Fruit fly (Drosophila melanogaster): ENCODE results near the gene CG34355.

CG34355 gene

DNA sequence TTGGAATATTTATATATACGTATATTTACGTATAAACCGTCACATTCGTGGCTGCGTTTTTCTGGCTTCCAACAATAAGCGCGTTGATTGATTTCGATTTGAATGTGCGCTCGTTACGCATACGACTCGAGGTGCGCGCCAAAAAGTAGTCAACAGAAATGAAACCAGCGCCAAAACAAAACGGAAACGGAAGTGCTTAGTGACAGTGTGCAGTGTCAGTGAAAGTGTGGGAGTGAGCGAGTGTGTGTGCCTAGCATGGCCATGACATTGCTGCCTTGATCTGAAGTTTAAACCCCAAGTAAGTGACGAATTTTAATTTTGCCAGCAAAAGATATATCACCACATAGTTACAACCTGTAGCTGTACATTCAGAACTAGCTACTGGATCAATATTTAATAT, at the start of gene CG34355 (continued):
- TF ChIP-seq CG13296 (GFP tag; optimal IDR thresholded peaks at IDR 0.05), result no peak
- no peak for TF ChIP-seq CG3838 (GFP tag; optimal IDR thresholded peaks at IDR 0.05)
- TF ChIP-seq Dfd (GFP tag; optimal IDR thresholded peaks at IDR 0.05), result no peak
- TF ChIP-seq lov (optimal IDR thresholded peaks at IDR 0.05), result no peak
- TF ChIP-seq lov (GFP tag; IDR thresholded peaks at IDR 0.05), result 0 out of 3 replicates have a peak, but pooled peaks have one; percentile 14
- TF ChIP-seq Neu2 (GFP tag; optimal IDR thresholded peaks at IDR 0.05; ENCODE audit: borderline replicate concordance), result no peak
- no peak for TF ChIP-seq phol (tag; optimal IDR thresholded peaks at IDR 0.05)
- TF ChIP-seq pros (GFP tag; optimal IDR thresholded peaks at IDR 0.05), result no peak
- TF ChIP-seq row (GFP tag; IDR thresholded peaks at IDR 0.05), result no peak
- TF ChIP-seq Abd-B (GFP tag; optimal IDR thresholded peaks at IDR 0.05), result no peak
- peak; percentile 86 for TF ChIP-seq HLHmδ (GFP tag; optimal IDR thresholded peaks at IDR 0.05)
- no peak for TF ChIP-seq CG14710 (tag; optimal IDR thresholded peaks at IDR 0.05)
- TF ChIP-seq CG8290 (GFP tag; optimal IDR thresholded peaks at IDR 0.05), result no peak
- peak in 1 of 2 experiments; percentile 45 for TF ChIP-seq CG8290 (tag; optimal IDR thresholded peaks at IDR 0.05)
- no peak for TF ChIP-seq CG1792 (GFP tag; optimal IDR thresholded peaks at IDR 0.05)
- no peak for TF ChIP-seq CG11560 (tag; IDR thresholded peaks at IDR 0.05)
- no peak for TF ChIP-seq CG11247 (GFP tag; IDR thresholded peaks at IDR 0.05)
- no peak for TF ChIP-seq CG2712 (tag; optimal IDR thresholded peaks at IDR 0.05)
- no peak for TF ChIP-seq CG18011 (GFP tag; optimal IDR thresholded peaks at IDR 0.05)
- peak; percentile 22 for TF ChIP-seq CG9817 (tag; optimal IDR thresholded peaks at IDR 0.05)
- TF ChIP-seq CG6791 (GFP tag; IDR thresholded peaks at IDR 0.05; ENCODE audit: partially characterized antibody), result no peak
- TF ChIP-seq CG31388 (GFP tag; optimal IDR thresholded peaks at IDR 0.05), result no peak
- no peak for TF ChIP-seq ftz-f1 (GFP tag; optimal IDR thresholded peaks at IDR 0.05)
- TF ChIP-seq Bdp1 (GFP tag; optimal IDR thresholded peaks at IDR 0.05), result peak; percentile 7
- no peak for TF ChIP-seq ara (GFP tag; IDR thresholded peaks at IDR 0.05)
- peak; percentile 62 for TF ChIP-seq CG7987 (GFP tag; optimal IDR thresholded peaks at IDR 0.05)
- TF ChIP-seq CG7745 (tag; optimal IDR thresholded peaks at IDR 0.05), result no peak
- TF ChIP-seq CG10267 (tag; optimal IDR thresholded peaks at IDR 0.05), result no peak
- TF ChIP-seq seq (GFP tag; IDR thresholded peaks at IDR 0.05), result peak; percentile 36; the same call in 1 of the 2 replicates
- TF ChIP-seq CG15514 (GFP tag; optimal IDR thresholded peaks at IDR 0.05), result no peak
- no peak for TF ChIP-seq Antp (GFP tag; optimal IDR thresholded peaks at IDR 0.05)
- TF ChIP-seq org-1 (GFP tag; optimal IDR thresholded peaks at IDR 0.05), result peak; percentile 5
- no peak for TF ChIP-seq chn (GFP tag; optimal IDR thresholded peaks at IDR 0.05)
- no peak for TF ChIP-seq CG7928 (GFP tag; optimal IDR thresholded peaks at IDR 0.05)
- no peak for TF ChIP-seq oc (tag; optimal IDR thresholded peaks at IDR 0.05)
- TF ChIP-seq Sry-β (GFP tag; optimal IDR thresholded peaks at IDR 0.05), result no peak
- TF ChIP-seq CG34422 (GFP tag; IDR thresholded peaks at IDR 0.05), result no peak
- peak; percentile 3 for TF ChIP-seq MESR4 (GFP tag; optimal IDR thresholded peaks at IDR 0.05)
- TF ChIP-seq Poxn (GFP tag; IDR thresholded peaks at IDR 0.05), result no peak
- no peak for TF ChIP-seq lbe (GFP tag; optimal IDR thresholded peaks at IDR 0.05)
- TF ChIP-seq z (GFP tag; IDR thresholded peaks at IDR 0.05), result no peak
- no peak for TF ChIP-seq MBD-R2 (GFP tag; IDR thresholded peaks at IDR 0.05)
- TF ChIP-seq jing (GFP tag; optimal IDR thresholded peaks at IDR 0.05), result no peak
- TF ChIP-seq prd (optimal IDR thresholded peaks at IDR 0.05), result no peak
- TF ChIP-seq prd (GFP tag; IDR thresholded peaks at IDR 0.05), result no peak
- no peak for TF ChIP-seq gem (tag; optimal IDR thresholded peaks at IDR 0.05)
- no peak for TF ChIP-seq CG30020 (tag; optimal IDR thresholded peaks at IDR 0.05)
- TF ChIP-seq Lpt (GFP tag; optimal IDR thresholded peaks at IDR 0.05), result no peak
- TF ChIP-seq Hr3 (GFP tag; optimal IDR thresholded peaks at IDR 0.05), result no peak
- 0 out of 3 replicates have a peak, but pooled peaks have one; percentile 14 for TF ChIP-seq CG11695 (GFP tag; IDR thresholded peaks at IDR 0.05)
- TF ChIP-seq CG13624 (GFP tag; optimal IDR thresholded peaks at IDR 0.05), result no peak
- no peak for TF ChIP-seq CG8924 (tag; optimal IDR thresholded peaks at IDR 0.05)

Measured in whole organism, embryonic.